Fruit fly (Drosophila melanogaster): ENCODE data around the gene ninaA.

Gene ninaA

DNA sequence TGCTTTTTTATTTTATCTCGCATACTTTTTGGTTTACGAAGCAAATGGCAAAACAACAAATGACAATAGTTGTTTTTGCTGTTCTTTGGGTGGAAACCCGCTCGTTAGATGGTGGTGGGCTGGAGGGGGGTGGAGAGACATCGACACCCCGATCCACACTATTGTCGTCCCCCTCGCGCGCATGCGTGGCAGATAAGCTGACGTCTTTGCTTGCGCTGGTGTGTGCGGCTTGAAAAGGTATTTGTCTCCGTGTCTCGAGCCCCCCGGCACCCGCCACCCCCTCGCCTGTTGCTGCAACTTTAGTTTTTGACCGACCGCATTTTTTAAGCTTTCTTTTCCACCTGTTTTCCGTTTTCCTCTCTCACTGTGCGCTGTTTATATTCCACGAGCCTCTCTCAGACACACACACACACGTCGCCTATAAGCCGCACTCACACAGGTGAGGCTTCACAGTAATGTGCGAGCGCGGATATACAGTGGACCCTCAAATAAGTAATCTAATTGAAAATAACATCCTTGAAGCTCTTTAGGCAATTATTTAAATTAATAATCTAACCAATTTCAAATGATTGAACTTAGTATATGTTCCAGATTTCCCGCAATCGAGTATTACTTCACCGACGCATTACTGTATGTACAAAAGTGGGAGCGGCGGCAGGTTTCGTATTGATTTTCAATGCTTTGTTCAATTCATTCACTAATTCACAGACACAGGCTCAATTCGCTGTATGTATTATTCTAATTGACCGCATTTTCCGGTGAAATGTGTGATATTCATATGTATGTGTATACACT is 10.0 kb upstream of the ninaA start:
- TF ChIP-seq CG18619 (GFP tag; optimal IDR thresholded peaks at IDR 0.05) (peak; percentile 87), CG5953 (GFP tag; IDR thresholded peaks at IDR 0.05) (peak; percentile 87), tx (GFP tag; optimal IDR thresholded peaks at IDR 0.05) (peak; percentile 79), h (optimal IDR thresholded peaks at IDR 0.05) (no peak), Gsc (GFP tag; IDR thresholded peaks at IDR 0.05) (peak; percentile 83), luna (GFP tag; optimal IDR thresholded peaks at IDR 0.05) (peak; percentile 74), CG3163 (GFP tag; optimal IDR thresholded peaks at IDR 0.05) (peak; percentile 73), D19A (tag; optimal IDR thresholded peaks at IDR 0.05) (peak; percentile 80), CG1792 (GFP tag; optimal IDR thresholded peaks at IDR 0.05) (peak; percentile 86), CG32532 (GFP tag; IDR thresholded peaks at IDR 0.05) (peak; percentile 97), nom (GFP tag; optimal IDR thresholded peaks at IDR 0.05) (peak; percentile 62), mam (GFP tag; optimal IDR thresholded peaks at IDR 0.05) (peak; percentile 95), lbe (GFP tag; optimal IDR thresholded peaks at IDR 0.05) (peak; percentile 94), CG6654 (GFP tag; optimal IDR thresholded peaks at IDR 0.05) (peak; percentile 66), fd102C (GFP tag; optimal IDR thresholded peaks at IDR 0.05) (peak; percentile 62), B-H2 (GFP tag; optimal IDR thresholded peaks at IDR 0.05) (peak; percentile 88), oc (tag; optimal IDR thresholded peaks at IDR 0.05) (peak; percentile 89), bbx (GFP tag; IDR thresholded peaks at IDR 0.05; ENCODE audit: partially characterized antibody) (no peak; the same call in 1 of the 2 replicates), CG10267 (tag; optimal IDR thresholded peaks at IDR 0.05) (peak; percentile 82), CG11504 (tag; optimal IDR thresholded peaks at IDR 0.05) (peak; percentile 93), rib (GFP tag; IDR thresholded peaks at IDR 0.05) (peak; percentile 95), Sox102F (GFP tag; optimal IDR thresholded peaks at IDR 0.05) (peak; percentile 94), otp (GFP tag; IDR thresholded peaks at IDR 0.05) (peak; percentile 93), NfI (GFP tag; optimal IDR thresholded peaks at IDR 0.05) (peak; percentile 94), nau (GFP tag; optimal IDR thresholded peaks at IDR 0.05) (peak; percentile 74), CG3838 (GFP tag; optimal IDR thresholded peaks at IDR 0.05) (peak; percentile 62), CG17912 (GFP tag; optimal IDR thresholded peaks at IDR 0.05) (peak; percentile 86), zfh2 (GFP tag; optimal IDR thresholded peaks at IDR 0.05) (peak; percentile 88), Lim3 (GFP tag; IDR thresholded peaks at IDR 0.05) (peak; percentile 79), zen2 (GFP tag; IDR thresholded peaks at IDR 0.05; ENCODE audit: partially characterized antibody) (no peak), row (GFP tag; IDR thresholded peaks at IDR 0.05) (peak; percentile 95), CG12155 (GFP tag; optimal IDR thresholded peaks at IDR 0.05) (peak; percentile 89), grn (GFP tag; optimal IDR thresholded peaks at IDR 0.05) (no peak), HLH3B (GFP tag; IDR thresholded peaks at IDR 0.05) (peak; percentile 96), gsb (GFP tag; IDR thresholded peaks at IDR 0.05) (peak; percentile 94), CG17186 (GFP tag; optimal IDR thresholded peaks at IDR 0.05) (peak; percentile 2), az2 (GFP tag; optimal IDR thresholded peaks at IDR 0.05) (peak; percentile 92), ara (GFP tag; IDR thresholded peaks at IDR 0.05) (peak; percentile 95), NC2β (GFP tag; optimal IDR thresholded peaks at IDR 0.05) (peak; percentile 75), CG8478 (optimal IDR thresholded peaks at IDR 0.05) (no peak), CG3065 (GFP tag; optimal IDR thresholded peaks at IDR 0.05) (peak; percentile 62), lola (GFP tag; optimal IDR thresholded peaks at IDR 0.05) (peak in 1 of 3 experiments; percentile 87), CG4854 (GFP tag; optimal IDR thresholded peaks at IDR 0.05) (peak; percentile 90), slou (GFP tag; optimal IDR thresholded peaks at IDR 0.05) (peak; percentile 72), CG10979 (tag; optimal IDR thresholded peaks at IDR 0.05) (peak; percentile 86), CG17568 (GFP tag; optimal IDR thresholded peaks at IDR 0.05) (peak; percentile 88), pzg (GFP tag; optimal IDR thresholded peaks at IDR 0.05) (peak; percentile 14), Mrtf (GFP tag; IDR thresholded peaks at IDR 0.05) (peak; percentile 95), HLH4C (GFP tag; IDR thresholded peaks at IDR 0.05; ENCODE audit: partially characterized antibody) (no peak; the same call in 2 of the 3 replicates)

Data from whole organism, embryonic.